Worm (Caenorhabditis elegans) whole organism, late embryonic: ENCODE measurements around the gene C08B6.6.

Experiments
- C38D4.7 ChIP-seq: fragments of 200-800 bp; sonication (Bioruptor generic); optimal IDR thresholded peaks from 2 replicates; lab custom pipeline; 2018; ENCODE audit warnings: mild to moderate bottlenecking, missing genetic modification characterization, moderate library complexity, missing compliant biosample characterization
- F13H6.1 ChIP-seq: sonication (generic microtip); optimal IDR thresholded peaks from 2 replicates; lab custom pipeline; 2016; ENCODE audit warnings: missing genetic modification characterization, missing compliant biosample characterization
- K09A11.1 ChIP-seq: sonication (generic microtip); optimal IDR thresholded peaks from 2 replicates; lab custom pipeline; 2017; ENCODE audit warnings: antibody characterized with exemption, mild to moderate bottlenecking, missing genetic modification characterization, missing compliant biosample characterization; ENCODE audit not compliant: insufficient read depth
- ceh-24 ChIP-seq: sonication (generic microtip); optimal IDR thresholded peaks from 2 replicates; lab custom pipeline; 2016; ENCODE audit warnings: mild to moderate bottlenecking, missing genetic modification characterization, missing compliant biosample characterization
- ceh-30 ChIP-seq: fragments of 150-350 bp; optimal IDR thresholded peaks from 2 replicates; lab custom pipeline; 2014; ENCODE audit warnings: missing biosample characterization, missing genetic modification characterization
- ceh-45 ChIP-seq: fragments of 200-800 bp; sonication (Bioruptor generic); IDR thresholded peaks from 2 replicates; pipeline ENCODE4 v1.3.6; 2022; ENCODE audit warnings: missing genetic modification reagents, missing genetic modification characterization, missing compliant biosample characterization
- ceh-48 ChIP-seq: sonication (generic microtip); optimal IDR thresholded peaks from 2 replicates; lab custom pipeline; 2016; ENCODE audit warnings: missing genetic modification characterization, inconsistent platforms, missing compliant biosample characterization
- che-1 ChIP-seq: sonication (generic microtip); optimal IDR thresholded peaks from 2 replicates; lab custom pipeline; 2016; ENCODE audit warnings: mild to moderate bottlenecking, missing genetic modification characterization, missing compliant biosample characterization
- elt-2 ChIP-seq: sonication (generic microtip); optimal IDR thresholded peaks from 2 replicates; lab custom pipeline; 2016; ENCODE audit warnings: missing genetic modification reagents, missing genetic modification characterization, missing compliant biosample characterization
- elt-4 ChIP-seq: sonication (generic microtip); optimal IDR thresholded peaks from 2 replicates; lab custom pipeline; 2016; ENCODE audit warnings: missing genetic modification characterization, missing compliant biosample characterization
- ets-4 ChIP-seq: sonication (generic microtip); optimal IDR thresholded peaks from 2 replicates; lab custom pipeline; 2016; ENCODE audit warnings: missing genetic modification characterization, missing compliant biosample characterization
- eyg-1 ChIP-seq: sonication (generic microtip); optimal IDR thresholded peaks from 2 replicates; lab custom pipeline; 2016; ENCODE audit warnings: missing genotype, missing genetic modification characterization, missing compliant biosample characterization
- fax-1 ChIP-seq: sonication (generic microtip); optimal IDR thresholded peaks from 2 replicates; lab custom pipeline; 2016; ENCODE audit warnings: missing genotype, missing genetic modification characterization, missing compliant biosample characterization
- fkh-10 ChIP-seq: fragments of 150-350 bp; optimal IDR thresholded peaks from 2 replicates; lab custom pipeline; 2014; ENCODE audit warnings: missing biosample characterization, missing genetic modification reagents, missing genetic modification characterization
- fkh-6 ChIP-seq: sonication (generic microtip); optimal IDR thresholded peaks from 2 replicates; lab custom pipeline; 2016; ENCODE audit warnings: missing genetic modification characterization, missing compliant biosample characterization
- gmeb-2 ChIP-seq: sonication (generic microtip); optimal IDR thresholded peaks from 2 replicates; lab custom pipeline; 2016; ENCODE audit warnings: missing genetic modification characterization, inconsistent platforms, missing compliant biosample characterization
- hlh-8 ChIP-seq: sonication (generic microtip); optimal IDR thresholded peaks from 2 replicates; lab custom pipeline; 2016; ENCODE audit warnings: missing genotype, missing genetic modification characterization, missing compliant biosample characterization
- lin-11 ChIP-seq: fragments of 200-800 bp; sonication (Bioruptor generic); optimal IDR thresholded peaks from 2 replicates; lab custom pipeline; 2018; ENCODE audit warnings: mild to moderate bottlenecking, missing genetic modification characterization, missing compliant biosample characterization
- madf-2 ChIP-seq: sonication (generic microtip); optimal IDR thresholded peaks from 2 replicates; lab custom pipeline; 2017; ENCODE audit warnings: missing genetic modification characterization, missing compliant biosample characterization
- mec-3 ChIP-seq: sonication (generic microtip); optimal IDR thresholded peaks from 2 replicates; lab custom pipeline; 2016; ENCODE audit warnings: borderline replicate concordance, missing genetic modification characterization, missing compliant biosample characterization
- nfya-1 ChIP-seq: sonication (generic microtip); optimal IDR thresholded peaks from 2 replicates; lab custom pipeline; 2017; ENCODE audit warnings: missing genetic modification characterization, mild to moderate bottlenecking, missing compliant biosample characterization, antibody characterized with exemption, moderate library complexity
- npax-4 ChIP-seq: sonication (generic microtip); optimal IDR thresholded peaks from 2 replicates; lab custom pipeline; 2016; ENCODE audit warnings: missing genetic modification characterization, missing compliant biosample characterization
- pat-9 ChIP-seq: fragments of 200-800 bp; sonication (Bioruptor generic); optimal IDR thresholded peaks from 2 replicates; lab custom pipeline; 2018; ENCODE audit warnings: mild to moderate bottlenecking, missing genetic modification characterization, moderate library complexity, missing compliant biosample characterization
- pax-1 ChIP-seq: fragments of 150-350 bp; optimal IDR thresholded peaks from 2 replicates; lab custom pipeline; 2014; ENCODE audit warnings: missing biosample characterization, missing genetic modification characterization
- pha-4 ChIP-seq: fragments of 150-350 bp; optimal IDR thresholded peaks from 2 replicates; lab custom pipeline; 2018; ENCODE audit warnings: missing biosample characterization, missing genetic modification reagents, missing genetic modification characterization
- pqm-1 ChIP-seq: sonication (generic microtip); optimal IDR thresholded peaks from 2 replicates; lab custom pipeline; 2016; ENCODE audit warnings: missing genetic modification characterization, missing compliant biosample characterization
- ref-2 ChIP-seq: sonication (generic microtip); optimal IDR thresholded peaks from 2 replicates; lab custom pipeline; 2016; ENCODE audit warnings: missing genetic modification characterization, missing compliant biosample characterization
- sdc-2 ChIP-seq: sonication (generic microtip); optimal IDR thresholded peaks from 2 replicates; lab custom pipeline; 2016; ENCODE audit warnings: missing genotype, missing genetic modification characterization, missing compliant biosample characterization
- sox-4 ChIP-seq: sonication (generic microtip); optimal IDR thresholded peaks from 2 replicates; lab custom pipeline; 2017; ENCODE audit warnings: mild to moderate bottlenecking, missing genetic modification characterization, inconsistent platforms, missing compliant biosample characterization
- syd-9 ChIP-seq: sonication (generic microtip); optimal IDR thresholded peaks from 2 replicates; lab custom pipeline; 2016; ENCODE audit warnings: mild to moderate bottlenecking, missing genetic modification characterization, moderate library complexity, missing compliant biosample characterization
- tbx-7 ChIP-seq: sonication (generic microtip); optimal IDR thresholded peaks from 2 replicates; lab custom pipeline; 2016; ENCODE audit warnings: missing genotype, missing genetic modification characterization, missing compliant biosample characterization
- ttx-3 ChIP-seq: sonication (generic microtip); optimal IDR thresholded peaks from 2 replicates; lab custom pipeline; 2016; ENCODE audit warnings: missing genetic modification reagents, missing genetic modification characterization, missing compliant biosample characterization
- unc-42 ChIP-seq: sonication (generic microtip); optimal IDR thresholded peaks from 2 replicates; lab custom pipeline; 2016; ENCODE audit warnings: missing genotype, missing genetic modification characterization, missing compliant biosample characterization
- unc-55 ChIP-seq: sonication (generic microtip); optimal IDR thresholded peaks from 2 replicates; lab custom pipeline; 2017; ENCODE audit warnings: missing biosample characterization, missing genetic modification reagents, missing genetic modification characterization
- unc-86 ChIP-seq: sonication (generic microtip); optimal IDR thresholded peaks from 2 replicates; lab custom pipeline; 2016; ENCODE audit warnings: missing genetic modification characterization, missing compliant biosample characterization

The C08B6.6 gene

ce11 chrV:10086141-10086540 is 37.3 kb upstream of the C08B6.6 start:
- TF ChIP-seq che-1 (tag; lab: Kevin White, UChicago) (no peak), F13H6.1 (tag; lab: Kevin White, UChicago) (no peak), ref-2 (tag; lab: Kevin White, UChicago) (no peak), mec-3 (tag; lab: Kevin White, UChicago) (no peak), npax-4 (tag; lab: Kevin White, UChicago) (no peak), pqm-1 (tag; lab: Kevin White, UChicago) (no peak), ceh-45 (GFP tag; lab: Robert Waterston, UW) (no peak), syd-9 (no peak), elt-4 (tag; lab: Kevin White, UChicago) (no peak), nfya-1 (tag; lab: Kevin White, UChicago) (no peak)

ce11 chrV:10087103-10087502 is 36.3 kb upstream of the C08B6.6 start, which contains the start of gene R04B5.5:
TSS of gene R04B5.5 (plus strand) at chrV:10087480.
- TF ChIP-seq sox-4 (tag; lab: Kevin White, UChicago) = no peak
- TF ChIP-seq unc-86 (tag; lab: Kevin White, UChicago) = no peak
- TF ChIP-seq ceh-45 (GFP tag; lab: Robert Waterston, UW) = no peak
- peak; percentile 59 for TF ChIP-seq ceh-30
- no peak for TF ChIP-seq tbx-7 (tag; lab: Kevin White, UChicago)
- TF ChIP-seq fkh-6 (tag; lab: Kevin White, UChicago) = no peak
- no peak for TF ChIP-seq C38D4.7
- peak; percentile 1 for TF ChIP-seq unc-55 (GFP tag; lab: Kevin White, UChicago)
- no peak for TF ChIP-seq nfya-1 (tag; lab: Kevin White, UChicago)
- TF ChIP-seq elt-2 = peak; percentile 95
- no peak for TF ChIP-seq gmeb-2 (tag; lab: Kevin White, UChicago)
- TF ChIP-seq sdc-2 (tag; lab: Kevin White, UChicago) = no peak

- no peak for TF ChIP-seq lin-11 (tag; lab: Kevin White, UChicago)
- TF ChIP-seq, all 69 proteins: peak for 0
These were observed 33.0 kb upstream of the C08B6.6 start, which contains the start of gene R04B5.7 for ce11 chrV:10090461-10090860. TSS of gene R04B5.7 (minus strand) at chrV:10090561.

- no peak for TF ChIP-seq sox-4 (tag; lab: Kevin White, UChicago)
- no peak for TF ChIP-seq ttx-3
- TF ChIP-seq C38D4.7 = no peak
- TF ChIP-seq gmeb-2 (tag; lab: Kevin White, UChicago) = no peak
- no peak for TF ChIP-seq elt-2
- TF ChIP-seq ets-4 (tag; lab: Kevin White, UChicago) = no peak
- TF ChIP-seq fax-1 = no peak
- no peak for TF ChIP-seq K09A11.1 (tag; lab: Kevin White, UChicago)
These were observed 32.3 kb upstream of the C08B6.6 start, which contains the start of gene R04B5.11 for ce11 chrV:10091152-10091551. TSS of gene R04B5.11 (minus strand) at chrV:10091252.

ce11 chrV:10094374-10094773 is 29.1 kb upstream of the C08B6.6 start, which contains the start of gene srd-49:
TSS of gene srd-49 (plus strand) at chrV:10094674.
- TF ChIP-seq pha-4 (tag; lab: Kevin White, UChicago) (no peak), eyg-1 (no peak), ceh-45 (GFP tag; lab: Robert Waterston, UW) (no peak), syd-9 (no peak), fkh-6 (tag; lab: Kevin White, UChicago) (no peak), lin-11 (tag; lab: Kevin White, UChicago) (no peak), ets-4 (tag; lab: Kevin White, UChicago) (no peak), unc-42 (tag; lab: Kevin White, UChicago) (no peak), fax-1 (no peak), fkh-10 (no peak), ceh-24 (tag; lab: Kevin White, UChicago) (no peak), hlh-8 (tag; lab: Kevin White, UChicago) (no peak), pat-9 (no peak), madf-2 (tag; lab: Kevin White, UChicago) (no peak), pax-1 (no peak), ceh-48 (tag; lab: Kevin White, UChicago) (no peak)
- TF ChIP-seq, all 69 proteins: peak for 0
